Worm (Caenorhabditis elegans) whole organism, late embryonic: ENCODE measurements around the gene F28H7.3.

Experiments
- ama-1 ChIP-seq: fragments of 150-350 bp; optimal IDR thresholded peaks from 2 replicates; lab custom pipeline; 2014
- ceh-34 ChIP-seq: sonication (generic microtip); optimal IDR thresholded peaks from 2 replicates; lab custom pipeline; 2016; ENCODE audit warnings: mild to moderate bottlenecking, missing genetic modification characterization, missing compliant biosample characterization
- madf-2 ChIP-seq: sonication (generic microtip); optimal IDR thresholded peaks from 2 replicates; lab custom pipeline; 2017; ENCODE audit warnings: missing genetic modification characterization, missing compliant biosample characterization
- sdc-2 ChIP-seq: sonication (generic microtip); optimal IDR thresholded peaks from 2 replicates; lab custom pipeline; 2016; ENCODE audit warnings: missing genotype, missing genetic modification characterization, missing compliant biosample characterization
- sox-4 ChIP-seq: sonication (generic microtip); optimal IDR thresholded peaks from 2 replicates; lab custom pipeline; 2017; ENCODE audit warnings: mild to moderate bottlenecking, missing genetic modification characterization, inconsistent platforms, missing compliant biosample characterization

- TF ChIP-seq madf-2 (tag; lab: Kevin White, UChicago) (no peak), sdc-2 (no peak), sox-4 (no peak), ceh-34 (no peak), ama-1 (lab: Kevin White, UChicago) (no peak)
These were observed 6.1 kb upstream of the F28H7.3 start, which contains the start of gene irld-6 for ce11 chrV:10756698-10757097.
